Fruit fly (Drosophila melanogaster): ENCODE results near the gene hang.

DNA sequence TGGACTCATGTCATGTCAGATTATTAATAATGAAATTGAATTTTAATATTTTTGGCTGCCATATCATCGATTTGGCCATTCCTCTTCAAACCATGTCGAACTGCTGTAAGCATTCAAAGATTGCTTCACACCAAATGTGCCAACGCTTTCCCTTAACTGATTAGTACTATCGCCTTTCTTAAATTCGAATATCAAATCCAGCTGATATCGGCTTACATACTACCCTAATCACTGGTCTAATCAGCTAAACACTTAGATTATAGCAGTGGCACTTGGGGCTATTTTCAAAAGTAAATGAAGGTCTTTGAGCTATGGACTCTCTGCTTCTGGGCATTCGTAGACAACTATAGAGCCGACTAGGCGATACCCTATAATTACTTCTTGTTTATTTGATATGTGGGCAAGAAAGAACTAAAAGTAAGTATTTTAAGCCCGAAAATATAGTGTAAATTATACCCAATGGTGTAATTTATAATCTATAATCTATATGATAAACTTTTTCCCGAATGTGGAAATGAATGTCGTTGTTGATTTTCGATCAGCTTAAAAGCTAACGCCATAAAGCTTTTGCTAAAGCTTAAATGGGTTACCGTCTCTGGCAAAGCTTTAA lies 18.7 kb upstream of the hang start:
- TF ChIP-seq br (GFP tag; optimal IDR thresholded peaks at IDR 0.05) (peak; percentile 56), psq (GFP tag; optimal IDR thresholded peaks at IDR 0.05) (peak; percentile 44), OdsH (GFP tag; optimal IDR thresholded peaks at IDR 0.05) (peak; percentile 73), dl (GFP tag; optimal IDR thresholded peaks at IDR 0.05; ENCODE audit: insufficient read depth in 1 of 2, partially characterized antibody in 2 of 2) (no peak), N (GFP tag; optimal IDR thresholded peaks at IDR 0.05) (no peak), rgr (GFP tag; optimal IDR thresholded peaks at IDR 0.05) (no peak), jim (GFP tag; optimal IDR thresholded peaks at IDR 0.05) (no peak), Myc (optimal IDR thresholded peaks at IDR 0.05) (no peak), foxo (GFP tag; optimal IDR thresholded peaks at IDR 0.05) (peak in 1 of 2 experiments; percentile 73), Hnf4 (GFP tag; optimal IDR thresholded peaks at IDR 0.05) (no peak), brk (GFP tag; optimal IDR thresholded peaks at IDR 0.05) (no peak)
